Worm (Caenorhabditis elegans): ENCODE data around the gene clc-8.
"Not testable (repeated sequence)": the region's sequence is repeated elsewhere in the genome, so short reads cannot be mapped to it uniquely, and the experiment has no call there.

clc-8 gene

DNA sequence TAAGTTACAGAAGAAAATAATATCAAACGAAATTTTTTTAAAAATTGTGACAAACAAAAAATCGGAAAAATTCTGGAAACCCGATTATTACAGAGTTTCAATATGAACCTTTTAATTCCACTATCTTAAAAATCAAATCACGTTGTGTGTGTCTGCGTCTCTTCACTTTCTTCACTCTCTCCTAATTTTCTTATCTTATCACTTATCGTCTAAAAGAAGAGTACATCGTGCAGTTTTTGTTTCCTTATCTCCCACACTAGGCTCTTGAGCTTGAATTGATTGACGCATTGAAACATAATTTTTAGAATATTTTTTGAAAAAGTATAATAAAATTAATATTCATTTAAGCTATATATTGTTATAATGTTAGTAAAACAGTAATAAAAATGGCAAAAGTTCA is 20.3 kb downstream of the clc-8 start:
- TF ChIP-seq hmbx-1 (tag; optimal IDR thresholded peaks at IDR 0.05) (no peak), ceh-13 (GFP tag; optimal IDR thresholded peaks at IDR 0.05) (no peak)

DNA sequence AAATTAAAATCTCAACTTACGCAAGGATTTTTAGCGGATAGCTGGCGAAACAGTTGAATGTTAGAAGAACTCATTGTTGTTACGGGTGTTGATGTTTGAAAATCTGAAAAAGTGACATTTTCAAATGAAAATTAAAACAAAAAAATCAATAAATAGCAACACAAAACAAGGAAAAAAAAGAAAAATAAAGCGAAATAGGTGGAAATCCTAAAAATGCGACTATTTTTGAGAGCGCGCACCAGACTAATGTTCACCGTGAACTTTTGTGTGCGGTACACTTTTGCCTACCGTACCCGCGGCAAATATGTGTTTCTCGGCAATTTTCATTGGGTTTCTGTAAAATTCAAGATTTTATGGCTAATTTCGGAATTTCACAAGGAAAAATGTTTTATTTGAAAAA is 23.2 kb downstream of the clc-8 start, which contains the start of gene F55B11.6:
Gene F55B11.6 (minus strand): TSS at position 101 of the 400 bp plus-strand sequence.
- TF ChIP-seq ceh-13 (GFP tag; optimal IDR thresholded peaks at IDR 0.05) = no peak
- no peak for TF ChIP-seq ceh-36 (tag; optimal IDR thresholded peaks at IDR 0.05)
- TF ChIP-seq tbx-11 (GFP tag; IDR thresholded peaks at IDR 0.05) = no peak

DNA sequence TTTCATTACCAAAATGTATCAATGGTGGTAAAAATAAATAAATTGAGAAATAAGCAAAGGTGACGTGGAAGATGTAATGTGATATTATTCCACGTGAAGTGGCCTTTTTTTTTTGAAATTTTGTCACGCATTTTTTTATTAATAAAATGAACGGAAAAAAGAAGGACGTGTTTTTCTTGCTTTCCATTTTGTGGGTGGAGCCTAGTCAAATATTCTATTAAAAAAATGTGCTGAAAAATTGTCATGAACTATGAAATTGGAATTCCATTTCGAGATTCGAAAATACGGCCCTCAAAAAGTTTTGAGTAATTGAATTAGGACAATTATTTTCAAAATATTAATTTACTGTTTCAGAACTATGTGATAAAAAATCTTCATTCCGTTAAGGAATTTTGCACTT is 28.0 kb downstream of the clc-8 start, which contains the start of gene F55B11.7:
Gene F55B11.7 (minus strand): TSS at position 101 of the 400 bp plus-strand sequence.
- TF ChIP-seq B0310.2 (tag; optimal IDR thresholded peaks at IDR 0.05) (no peak), ama-1 (optimal IDR thresholded peaks at IDR 0.05) (no peak)

DNA sequence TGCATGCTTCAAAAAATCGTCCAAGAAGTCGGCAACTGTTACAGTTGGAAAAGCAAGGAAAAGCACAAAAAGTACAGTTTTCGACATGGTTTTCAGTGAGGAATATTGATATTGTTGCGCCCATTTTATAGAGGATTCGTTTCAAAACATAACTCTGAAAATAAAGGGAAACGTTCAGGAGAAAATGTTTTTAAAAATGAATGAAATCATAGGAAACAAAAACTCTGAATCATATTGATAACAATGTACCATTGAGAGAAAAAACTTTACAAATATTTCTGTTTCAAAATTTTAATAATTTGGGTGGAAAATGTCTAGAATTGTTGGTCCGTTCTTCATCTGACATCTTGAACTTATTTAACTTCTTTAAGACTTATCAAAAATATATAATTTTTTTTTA is 29.3 kb downstream of the clc-8 start, which contains the start of gene F55B11.2:
Gene F55B11.2 (minus strand): TSS at position 101 of the 400 bp plus-strand sequence.
- TF ChIP-seq sea-1 (GFP tag; conservative IDR thresholded peaks at IDR 0.05) (no peak), ets-7 (tag; optimal IDR thresholded peaks at IDR 0.05) (no peak), pes-1 (GFP tag; IDR thresholded peaks at IDR 0.05) (no peak), tbx-11 (GFP tag; IDR thresholded peaks at IDR 0.05) (no peak), B0310.2 (tag; optimal IDR thresholded peaks at IDR 0.05) (no peak), flt-1 (GFP tag; IDR thresholded peaks at IDR 0.05) (no peak), ama-1 (optimal IDR thresholded peaks at IDR 0.05) (no peak), tbx-37 (GFP tag; conservative IDR thresholded peaks at IDR 0.05) (no peak), ceh-36 (tag; optimal IDR thresholded peaks at IDR 0.05) (no peak), hmbx-1 (tag; optimal IDR thresholded peaks at IDR 0.05) (no peak), scrt-1 (GFP tag; IDR thresholded peaks at IDR 0.05) (no peak), aly-1 (tag; optimal IDR thresholded peaks at IDR 0.05) (no peak), ceh-13 (GFP tag; optimal IDR thresholded peaks at IDR 0.05) (no peak)

DNA sequence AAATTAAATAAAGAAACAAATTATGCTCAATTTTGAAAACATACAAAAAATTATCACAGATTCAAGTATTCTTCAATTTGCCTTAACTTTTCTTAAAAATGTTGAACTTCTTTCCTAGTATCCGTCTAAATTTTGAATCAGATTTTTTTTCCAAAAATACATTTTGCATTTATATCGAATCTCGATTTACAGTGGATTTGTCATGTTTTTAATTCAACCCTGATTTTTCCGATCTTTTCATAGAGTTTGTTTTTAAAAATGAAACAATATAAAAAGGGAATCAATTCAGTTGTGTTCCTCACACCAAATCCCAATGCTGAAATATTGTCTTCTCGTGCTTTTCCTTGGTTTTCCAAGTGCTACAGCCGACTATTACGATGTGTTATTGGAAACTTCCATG is 30.5 kb downstream of the clc-8 start, which contains the start of gene F55B11.3:
Gene F55B11.3 (plus strand): TSS at position 301 of the 400 bp plus-strand sequence.
- no peak for TF ChIP-seq flt-1 (GFP tag; IDR thresholded peaks at IDR 0.05)
- no peak for TF ChIP-seq ceh-36 (tag; optimal IDR thresholded peaks at IDR 0.05)
- no peak for TF ChIP-seq F13C5.2 (tag; optimal IDR thresholded peaks at IDR 0.05)
- no peak for TF ChIP-seq tbx-11 (GFP tag; IDR thresholded peaks at IDR 0.05)
- TF ChIP-seq scrt-1 (GFP tag; IDR thresholded peaks at IDR 0.05) = no peak
- no peak for TF ChIP-seq hmbx-1 (tag; optimal IDR thresholded peaks at IDR 0.05)
- no peak for TF ChIP-seq hnd-1 (tag; optimal IDR thresholded peaks at IDR 0.05)
- TF ChIP-seq ets-7 (tag; optimal IDR thresholded peaks at IDR 0.05) = no peak
- TF ChIP-seq sea-1 (GFP tag; conservative IDR thresholded peaks at IDR 0.05) = no peak
- TF ChIP-seq tbx-37 (GFP tag; conservative IDR thresholded peaks at IDR 0.05) = no peak

DNA sequence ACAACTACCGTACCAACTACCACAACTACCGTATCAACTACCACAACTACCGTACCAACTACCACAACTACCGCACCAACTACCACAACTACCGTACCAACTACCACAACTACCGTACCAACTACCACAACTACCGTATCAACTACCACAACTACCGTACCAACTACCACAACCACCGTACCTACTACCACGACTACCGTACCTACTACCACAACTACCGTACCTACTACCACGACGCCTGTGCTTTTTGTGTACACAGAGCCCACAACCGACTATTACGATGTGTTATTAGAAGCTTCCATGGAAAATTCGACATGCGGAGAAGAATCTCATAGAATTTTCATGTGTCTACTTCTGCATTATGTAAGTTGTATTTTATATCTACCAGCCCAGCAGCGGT is 33.5 kb downstream of the clc-8 start, which contains the start of gene F55B11.5:
Gene F55B11.5 (plus strand): TSS at position 301 of the 400 bp plus-strand sequence.
- not testable (repeated sequence) for TF ChIP-seq F13C5.2 (tag; optimal IDR thresholded peaks at IDR 0.05); ceh-36 (tag; optimal IDR thresholded peaks at IDR 0.05); pes-1 (GFP tag; IDR thresholded peaks at IDR 0.05)

DNA sequence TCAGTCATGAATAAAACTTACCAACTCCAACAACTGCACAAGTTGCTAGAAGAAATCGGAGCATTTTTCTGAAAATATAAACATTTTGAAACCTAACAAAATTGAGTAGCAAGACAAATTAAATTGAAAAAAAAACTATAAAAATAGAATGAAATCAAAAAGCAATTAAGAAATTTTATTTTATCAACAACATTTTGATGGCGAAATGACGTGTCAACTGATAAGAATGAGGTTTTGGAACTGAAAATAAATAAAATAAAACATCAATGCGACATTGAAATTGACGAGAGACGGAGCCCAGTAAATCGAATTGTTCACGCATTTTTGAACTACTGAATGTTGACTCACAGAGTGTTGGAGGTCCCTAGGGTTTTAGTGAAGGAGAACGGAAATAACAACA is 36.9 kb downstream of the clc-8 start, which contains the start of gene F55B11.4:
Gene F55B11.4 (minus strand): TSS at position 68 of the 400 bp plus-strand sequence.
- no peak for TF ChIP-seq pes-1 (GFP tag; IDR thresholded peaks at IDR 0.05)
- TF ChIP-seq tra-4 (tag; optimal IDR thresholded peaks at IDR 0.05) = no peak
- TF ChIP-seq aly-1 (tag; optimal IDR thresholded peaks at IDR 0.05) = no peak
- no peak for TF ChIP-seq hnd-1 (tag; optimal IDR thresholded peaks at IDR 0.05)
- TF ChIP-seq ets-7 (tag; optimal IDR thresholded peaks at IDR 0.05) = no peak
- no peak for TF ChIP-seq flt-1 (GFP tag; IDR thresholded peaks at IDR 0.05)
- TF ChIP-seq tbx-11 (GFP tag; IDR thresholded peaks at IDR 0.05) = no peak
- TF ChIP-seq sea-1 (GFP tag; conservative IDR thresholded peaks at IDR 0.05) = no peak
- TF ChIP-seq hmbx-1 (tag; optimal IDR thresholded peaks at IDR 0.05) = no peak
- no peak for TF ChIP-seq ceh-36 (tag; optimal IDR thresholded peaks at IDR 0.05)
- TF ChIP-seq scrt-1 (GFP tag; IDR thresholded peaks at IDR 0.05) = no peak
- TF ChIP-seq tbx-37 (GFP tag; conservative IDR thresholded peaks at IDR 0.05) = no peak
- TF ChIP-seq ama-1 (optimal IDR thresholded peaks at IDR 0.05) = no peak

DNA sequence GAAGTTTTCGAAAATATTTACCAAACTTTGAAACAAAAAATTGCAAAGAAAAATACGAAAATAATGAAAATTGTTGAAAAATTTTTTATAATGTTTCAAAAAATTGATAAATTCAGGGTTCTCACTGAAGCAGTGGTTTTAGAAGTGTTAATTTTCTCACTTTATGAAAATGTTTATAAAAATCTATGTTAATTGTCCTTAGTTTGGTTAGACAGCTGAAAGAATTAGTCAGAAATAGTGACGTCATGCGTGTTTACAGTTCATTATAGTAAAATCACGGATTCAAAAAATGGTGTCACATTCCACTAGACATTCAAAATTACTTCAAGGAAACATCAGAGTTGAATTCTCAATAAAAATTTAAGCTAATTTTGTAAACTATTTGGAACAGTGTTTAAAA is 42.0 kb downstream of the clc-8 start:
- TF ChIP-seq hnd-1 (tag; optimal IDR thresholded peaks at IDR 0.05) (no peak), F13C5.2 (tag; optimal IDR thresholded peaks at IDR 0.05) (no peak), sea-1 (GFP tag; conservative IDR thresholded peaks at IDR 0.05) (no peak), tra-4 (tag; optimal IDR thresholded peaks at IDR 0.05) (no peak), hmg-4 (GFP tag; optimal IDR thresholded peaks at IDR 0.05) (no peak), ceh-36 (tag; optimal IDR thresholded peaks at IDR 0.05) (no peak), pes-1 (GFP tag; IDR thresholded peaks at IDR 0.05) (no peak), scrt-1 (GFP tag; IDR thresholded peaks at IDR 0.05) (no peak), aly-1 (tag; optimal IDR thresholded peaks at IDR 0.05) (no peak), flt-1 (GFP tag; IDR thresholded peaks at IDR 0.05) (no peak), tbx-37 (GFP tag; conservative IDR thresholded peaks at IDR 0.05) (no peak), ama-1 (optimal IDR thresholded peaks at IDR 0.05) (no peak), hmbx-1 (tag; optimal IDR thresholded peaks at IDR 0.05) (no peak), ceh-13 (GFP tag; optimal IDR thresholded peaks at IDR 0.05) (no peak), tbx-11 (GFP tag; IDR thresholded peaks at IDR 0.05) (no peak)

DNA sequence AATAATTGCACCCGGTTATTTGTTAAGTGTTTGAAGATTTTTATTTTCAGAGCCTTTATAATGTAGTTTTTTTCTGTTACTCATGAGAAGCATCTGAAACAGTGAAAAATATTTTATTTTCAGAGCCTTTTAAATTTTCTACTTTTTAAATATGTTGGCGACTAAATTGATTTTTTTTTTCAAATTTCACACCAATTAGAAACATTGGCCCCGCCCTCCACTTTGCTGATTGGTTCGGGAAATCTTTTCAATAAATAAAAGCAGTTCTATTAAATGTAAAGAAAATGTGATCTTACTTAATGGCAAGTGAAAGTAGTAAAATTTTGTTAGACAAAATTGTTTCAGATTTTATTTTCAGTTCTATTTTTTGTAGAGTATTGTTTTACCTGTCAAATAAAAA is 43.5 kb downstream of the clc-8 start:
- no peak for TF ChIP-seq ets-7 (tag; optimal IDR thresholded peaks at IDR 0.05)

All from whole organism, early embryonic.